Fruit fly (Drosophila melanogaster) whole organism: ENCODE measurements around the gene rho-5.

Source experiments
- Dll ChIP-seq: fragments of >200 bp; optimal IDR thresholded peaks from 2 replicates; lab custom pipeline; 2017
- EcR ChIP-seq, 2 experiments: fragments of >200 bp; optimal IDR thresholded peaks; 2 replicates each; lab custom pipeline; 2017; ENCODE audit warnings: missing biosample characterization in 2 of 2, missing genetic modification characterization in 2 of 2, missing genetic modification reagents in 2 of 2
- pan ChIP-seq: fragments of >200 bp; optimal IDR thresholded peaks from 2 replicates; lab custom pipeline; 2017
- psq ChIP-seq: fragments of >200 bp; optimal IDR thresholded peaks from 2 replicates; lab custom pipeline; 2017
- usp ChIP-seq: fragments of >200 bp; optimal IDR thresholded peaks from 2 replicates; lab custom pipeline; 2017; ENCODE audit warnings: missing biosample characterization, missing genetic modification characterization, mixed read lengths

- no peak for TF ChIP-seq Dll (lab: Kevin White, UChicago)
- TF ChIP-seq pan: no peak
- TF ChIP-seq psq (lab: Kevin White, UChicago): no peak
- TF ChIP-seq usp (GFP tag; lab: Kevin White, UChicago): no peak
- TF ChIP-seq EcR (GFP tag; optimal IDR thresholded peaks at IDR 0.05; lab: Kevin White, UChicago): no peak
Measured at dm6 chr2L:10339841-10340240, 33.9 kb downstream of the rho-5 start.
